Worm (Caenorhabditis elegans): ENCODE results near the gene pqn-65.

DNA sequence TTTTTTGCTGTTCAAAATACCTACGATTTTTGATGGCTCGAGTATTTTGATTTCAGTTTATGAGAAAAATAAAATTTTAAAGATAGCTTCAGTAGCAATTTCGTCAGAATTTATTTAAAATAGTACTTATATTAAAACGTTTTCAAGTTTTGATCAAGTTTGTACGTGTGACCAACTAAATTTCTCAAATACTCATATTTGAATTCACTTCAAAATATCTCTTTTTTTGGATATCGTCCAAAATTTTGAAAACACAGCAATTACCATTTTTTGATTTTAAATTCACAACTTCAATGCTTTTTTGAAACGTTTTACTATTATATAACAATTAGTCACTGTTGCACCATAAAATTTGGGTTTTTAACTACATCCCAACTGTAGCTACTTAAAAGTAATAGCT is 7.5 kb upstream of the pqn-65 start:
- TF ChIP-seq efl-1 (GFP tag; optimal IDR thresholded peaks at IDR 0.05) (no peak), nfya-2 (GFP tag; IDR thresholded peaks at IDR 0.05) (no peak), C17E4.6 (GFP tag; IDR thresholded peaks at IDR 0.05) (no peak), F57A8.1 (GFP tag; optimal IDR thresholded peaks at IDR 0.05) (no peak), pha-4 (tag; optimal IDR thresholded peaks at IDR 0.05) (no peak), dpl-1 (GFP tag; optimal IDR thresholded peaks at IDR 0.05) (no peak)
